Fruit fly (Drosophila melanogaster): ENCODE data around the gene CG7556.

dm6 chrX:19165144-19166011 is 14.3 kb downstream of the CG7556 start:
- TF ChIP-seq kay (GFP tag; ENCODE audit: borderline replicate concordance) = no peak
- no peak for TF ChIP-seq cnc (optimal IDR thresholded peaks at IDR 0.05)
- no peak for TF ChIP-seq bab1 (GFP tag; optimal IDR thresholded peaks at IDR 0.05)
- no peak for TF ChIP-seq CG5204 (GFP tag; optimal IDR thresholded peaks at IDR 0.05)
- TF ChIP-seq Clk (GFP tag; optimal IDR thresholded peaks at IDR 0.05) = no peak
- TF ChIP-seq CG12768 (GFP tag; optimal IDR thresholded peaks at IDR 0.05) = no peak
- no peak for TF ChIP-seq CG7101 (tag; optimal IDR thresholded peaks at IDR 0.05)
- peak; percentile 53 for TF ChIP-seq tj (GFP tag; optimal IDR thresholded peaks at IDR 0.05)
- no peak for TF ChIP-seq CG33017 (tag; optimal IDR thresholded peaks at IDR 0.05)
- no peak for TF ChIP-seq pad (GFP tag; optimal IDR thresholded peaks at IDR 0.05)
- TF ChIP-seq cic (GFP tag; optimal IDR thresholded peaks at IDR 0.05) = no peak
- TF ChIP-seq CG14711 (tag; optimal IDR thresholded peaks at IDR 0.05) = no peak

Measured in whole organism, adult.